Worm (Caenorhabditis elegans) whole organism, late embryonic: ENCODE results near the gene clec-177.

Source experiments
- C08G9.2 ChIP-seq: sonication (generic microtip); optimal IDR thresholded peaks from 2 replicates; lab custom pipeline; 2016; ENCODE audit warnings: mild to moderate bottlenecking, missing genetic modification characterization, moderate library complexity, missing compliant biosample characterization
- C38D4.7 ChIP-seq: fragments of 200-800 bp; sonication (Bioruptor generic); optimal IDR thresholded peaks from 2 replicates; lab custom pipeline; 2018; ENCODE audit warnings: mild to moderate bottlenecking, missing genetic modification characterization, moderate library complexity, missing compliant biosample characterization
- F13H6.1 ChIP-seq: sonication (generic microtip); optimal IDR thresholded peaks from 2 replicates; lab custom pipeline; 2016; ENCODE audit warnings: missing genetic modification characterization, missing compliant biosample characterization
- ama-1 ChIP-seq: fragments of 150-350 bp; optimal IDR thresholded peaks from 2 replicates; lab custom pipeline; 2014
- ceh-18 ChIP-seq: sonication (generic microtip); optimal IDR thresholded peaks from 2 replicates; lab custom pipeline; 2016; ENCODE audit warnings: missing genetic modification characterization, missing compliant biosample characterization
- ceh-19 ChIP-seq: fragments of 200-800 bp; sonication (Bioruptor generic); optimal IDR thresholded peaks from 2 replicates; lab custom pipeline; 2018; ENCODE audit warnings: mild to moderate bottlenecking, missing genetic modification characterization, missing compliant biosample characterization
- ceh-2 ChIP-seq: sonication (generic microtip); optimal IDR thresholded peaks from 2 replicates; lab custom pipeline; 2016; ENCODE audit warnings: missing genotype, missing genetic modification characterization, missing compliant biosample characterization
- ceh-24 ChIP-seq: sonication (generic microtip); optimal IDR thresholded peaks from 2 replicates; lab custom pipeline; 2016; ENCODE audit warnings: mild to moderate bottlenecking, missing genetic modification characterization, missing compliant biosample characterization
- ceh-31 ChIP-seq: sonication (generic microtip); optimal IDR thresholded peaks from 2 replicates; lab custom pipeline; 2016; ENCODE audit warnings: missing genetic modification characterization, missing compliant biosample characterization
- ceh-34 ChIP-seq: sonication (generic microtip); optimal IDR thresholded peaks from 2 replicates; lab custom pipeline; 2016; ENCODE audit warnings: mild to moderate bottlenecking, missing genetic modification characterization, missing compliant biosample characterization
- ceh-45 ChIP-seq: fragments of 200-800 bp; sonication (Bioruptor generic); IDR thresholded peaks from 2 replicates; pipeline ENCODE4 v1.3.6; 2022; ENCODE audit warnings: missing genetic modification reagents, missing genetic modification characterization, missing compliant biosample characterization
- ceh-48 ChIP-seq: sonication (generic microtip); optimal IDR thresholded peaks from 2 replicates; lab custom pipeline; 2016; ENCODE audit warnings: missing genetic modification characterization, inconsistent platforms, missing compliant biosample characterization
- che-1 ChIP-seq: sonication (generic microtip); optimal IDR thresholded peaks from 2 replicates; lab custom pipeline; 2016; ENCODE audit warnings: mild to moderate bottlenecking, missing genetic modification characterization, missing compliant biosample characterization
- dmd-4 ChIP-seq: sonication (generic microtip); optimal IDR thresholded peaks from 2 replicates; lab custom pipeline; 2016; ENCODE audit warnings: borderline replicate concordance, missing genetic modification characterization, missing compliant biosample characterization
- elt-2 ChIP-seq: sonication (generic microtip); optimal IDR thresholded peaks from 2 replicates; lab custom pipeline; 2016; ENCODE audit warnings: missing genetic modification reagents, missing genetic modification characterization, missing compliant biosample characterization
- elt-4 ChIP-seq: sonication (generic microtip); optimal IDR thresholded peaks from 2 replicates; lab custom pipeline; 2016; ENCODE audit warnings: missing genetic modification characterization, missing compliant biosample characterization
- ets-4 ChIP-seq: sonication (generic microtip); optimal IDR thresholded peaks from 2 replicates; lab custom pipeline; 2016; ENCODE audit warnings: missing genetic modification characterization, missing compliant biosample characterization
- eyg-1 ChIP-seq: sonication (generic microtip); optimal IDR thresholded peaks from 2 replicates; lab custom pipeline; 2016; ENCODE audit warnings: missing genotype, missing genetic modification characterization, missing compliant biosample characterization
- fkh-6 ChIP-seq: sonication (generic microtip); optimal IDR thresholded peaks from 2 replicates; lab custom pipeline; 2016; ENCODE audit warnings: missing genetic modification characterization, missing compliant biosample characterization
- hlh-13 ChIP-seq: fragments of 200-800 bp; sonication (Bioruptor generic); optimal IDR thresholded peaks from 2 replicates; lab custom pipeline; 2018; ENCODE audit warnings: mild to moderate bottlenecking, missing genetic modification characterization, missing compliant biosample characterization
- hlh-15 ChIP-seq: sonication (generic microtip); optimal IDR thresholded peaks from 2 replicates; lab custom pipeline; 2016; ENCODE audit warnings: missing genetic modification characterization, missing compliant biosample characterization
- hlh-6 ChIP-seq: sonication (generic microtip); optimal IDR thresholded peaks from 2 replicates; lab custom pipeline; 2016; ENCODE audit warnings: missing genotype, missing genetic modification characterization, missing compliant biosample characterization
- lim-6 ChIP-seq: sonication (generic microtip); optimal IDR thresholded peaks from 2 replicates; lab custom pipeline; 2016; ENCODE audit warnings: missing genetic modification characterization, missing compliant biosample characterization
- madf-2 ChIP-seq: sonication (generic microtip); optimal IDR thresholded peaks from 2 replicates; lab custom pipeline; 2017; ENCODE audit warnings: missing genetic modification characterization, missing compliant biosample characterization
- nfya-1 ChIP-seq: sonication (generic microtip); optimal IDR thresholded peaks from 2 replicates; lab custom pipeline; 2017; ENCODE audit warnings: missing genetic modification characterization, mild to moderate bottlenecking, missing compliant biosample characterization, antibody characterized with exemption, moderate library complexity
- nhr-11 ChIP-seq: fragments of 150-350 bp; optimal IDR thresholded peaks from 2 replicates; lab custom pipeline; 2014; ENCODE audit warnings: missing biosample characterization, missing genetic modification characterization
- npax-4 ChIP-seq: sonication (generic microtip); optimal IDR thresholded peaks from 2 replicates; lab custom pipeline; 2016; ENCODE audit warnings: missing genetic modification characterization, missing compliant biosample characterization
- pat-9 ChIP-seq: fragments of 200-800 bp; sonication (Bioruptor generic); optimal IDR thresholded peaks from 2 replicates; lab custom pipeline; 2018; ENCODE audit warnings: mild to moderate bottlenecking, missing genetic modification characterization, moderate library complexity, missing compliant biosample characterization
- pax-1 ChIP-seq: fragments of 150-350 bp; optimal IDR thresholded peaks from 2 replicates; lab custom pipeline; 2014; ENCODE audit warnings: missing biosample characterization, missing genetic modification characterization
- pha-2 ChIP-seq: sonication (generic microtip); optimal IDR thresholded peaks from 2 replicates; lab custom pipeline; 2017; ENCODE audit warnings: mild to moderate bottlenecking, missing genetic modification characterization, missing compliant biosample characterization
- pros-1 ChIP-seq: fragments of 150-350 bp; optimal IDR thresholded peaks from 2 replicates; lab custom pipeline; 2014; ENCODE audit warnings: missing biosample characterization, missing genetic modification reagents, missing genetic modification characterization
- rnt-1 ChIP-seq: sonication (generic microtip); optimal IDR thresholded peaks from 2 replicates; lab custom pipeline; 2016; ENCODE audit warnings: missing genetic modification characterization, missing compliant biosample characterization
- sox-4 ChIP-seq: sonication (generic microtip); optimal IDR thresholded peaks from 2 replicates; lab custom pipeline; 2017; ENCODE audit warnings: mild to moderate bottlenecking, missing genetic modification characterization, inconsistent platforms, missing compliant biosample characterization
- syd-9 ChIP-seq: sonication (generic microtip); optimal IDR thresholded peaks from 2 replicates; lab custom pipeline; 2016; ENCODE audit warnings: mild to moderate bottlenecking, missing genetic modification characterization, moderate library complexity, missing compliant biosample characterization
- tbx-7 ChIP-seq: sonication (generic microtip); optimal IDR thresholded peaks from 2 replicates; lab custom pipeline; 2016; ENCODE audit warnings: missing genotype, missing genetic modification characterization, missing compliant biosample characterization
- ttx-3 ChIP-seq: sonication (generic microtip); optimal IDR thresholded peaks from 2 replicates; lab custom pipeline; 2016; ENCODE audit warnings: missing genetic modification reagents, missing genetic modification characterization, missing compliant biosample characterization
- zip-5 ChIP-seq: sonication (generic microtip); optimal IDR thresholded peaks from 2 replicates; lab custom pipeline; 2016; ENCODE audit warnings: missing genetic modification characterization, missing compliant biosample characterization

clec-177 gene

ce11 chrIV:4963834-4964233 lies 22.5 kb upstream of the clec-177 start, which contains the start of gene txt-3:
txt-3 (plus strand) TSS chrIV:4963958.
- no peak for TF ChIP-seq nfya-1 (tag; lab: Kevin White, UChicago)

ce11 chrIV:4969419-4969818 lies 16.9 kb upstream of the clec-177 start, which contains the start of gene Y9C9A.13:
Y9C9A.13 (minus strand) TSS chrIV:4969519.
- TF ChIP-seq ceh-45 (GFP tag; lab: Robert Waterston, UW) (no peak), ceh-34 (tag; lab: Kevin White, UChicago) (no peak), ceh-18 (tag; lab: Kevin White, UChicago) (no peak), zip-5 (no peak), ceh-19 (GFP tag; lab: Kevin White, UChicago) (no peak), ttx-3 (tag; lab: Kevin White, UChicago) (no peak), dmd-4 (tag; lab: Kevin White, UChicago) (no peak), F13H6.1 (no peak), fkh-6 (tag; lab: Kevin White, UChicago) (no peak), ceh-24 (tag; lab: Kevin White, UChicago) (no peak), elt-4 (tag; lab: Kevin White, UChicago) (no peak), ceh-31 (tag; lab: Kevin White, UChicago) (no peak), ceh-48 (tag; lab: Kevin White, UChicago) (no peak)

DNA sequence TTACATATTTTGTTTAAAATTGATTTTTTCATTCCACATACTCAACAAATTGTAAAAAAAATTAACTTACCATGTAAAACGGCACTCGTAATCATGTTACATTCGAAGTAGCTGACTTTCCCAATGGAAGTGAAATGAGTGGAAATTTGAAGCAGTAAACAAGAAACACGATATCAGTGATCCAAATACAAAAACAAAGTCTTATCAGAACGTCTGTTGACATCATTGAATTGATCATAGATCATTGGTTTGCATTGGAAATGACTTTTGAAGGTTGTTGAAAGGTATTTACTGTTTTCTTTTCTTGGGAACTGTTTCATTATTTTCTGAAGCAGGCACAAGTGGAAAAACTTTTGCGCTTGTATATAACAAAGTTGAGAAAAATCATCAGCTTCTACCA lies 10.4 kb upstream of the clec-177 start, which contains the start of gene Y9C9A.16:
Gene Y9C9A.16 (minus strand): TSS at position 131 of the 400 bp plus-strand sequence.
- TF ChIP-seq pros-1 (no peak), eyg-1 (no peak), pax-1 (tag; lab: Kevin White, UChicago) (no peak), syd-9 (tag; lab: Kevin White, UChicago) (no peak), ets-4 (no peak), sox-4 (tag; lab: Kevin White, UChicago) (no peak), C08G9.2 (no peak)
- TF ChIP-seq, all 69 proteins: peak for 0

ce11 chrIV:4977176-4977693 lies 9.1 kb upstream of the clec-177 start, which contains the start of gene E03H12.5:
E03H12.5 (plus strand) TSS chrIV:4977226.
- TF ChIP-seq madf-2 (no peak), hlh-13 (GFP tag; lab: Kevin White, UChicago) (no peak), hlh-15 (no peak), pha-2 (tag; lab: Kevin White, UChicago) (no peak), ceh-34 (tag; lab: Kevin White, UChicago) (no peak), elt-2 (tag; lab: Kevin White, UChicago) (no peak), pat-9 (no peak), ceh-2 (tag; lab: Kevin White, UChicago) (no peak), lim-6 (tag; lab: Kevin White, UChicago) (no peak), nhr-11 (tag; lab: Kevin White, UChicago) (no peak), C08G9.2 (no peak), rnt-1 (tag; lab: Kevin White, UChicago) (no peak), ceh-24 (tag; lab: Kevin White, UChicago) (no peak), hlh-6 (no peak), ets-4 (no peak), tbx-7 (tag; lab: Kevin White, UChicago) (no peak), elt-4 (tag; lab: Kevin White, UChicago) (no peak)

DNA sequence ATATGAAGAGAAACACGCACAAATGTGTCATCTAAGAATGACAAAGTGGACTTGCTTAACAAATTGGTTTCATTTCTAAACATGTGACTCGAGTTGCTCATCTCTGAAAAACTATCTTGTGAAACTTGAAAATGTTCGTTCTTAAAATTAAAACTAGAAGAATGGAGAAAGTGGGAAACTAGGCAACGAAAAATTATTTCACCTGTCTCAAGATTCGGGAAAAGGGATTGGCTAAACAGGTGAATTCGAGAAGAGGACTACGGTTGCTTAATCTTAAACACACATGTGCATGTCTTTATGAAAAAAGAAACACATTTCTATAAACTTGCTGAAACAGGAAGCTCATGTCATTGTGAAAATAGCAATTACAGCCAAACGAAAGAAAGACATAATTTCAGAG lies 5.3 kb upstream of the clec-177 start, which contains the start of gene srz-24:
Gene srz-24 (minus strand): TSS at position 101 of the 400 bp plus-strand sequence.
- no peak for TF ChIP-seq C08G9.2

ce11 chrIV:4982477-4982876 lies 3.9 kb upstream of the clec-177 start, which contains the start of gene E03H12.4:
E03H12.4 (plus strand) TSS chrIV:4982596.
- TF ChIP-seq che-1 (tag; lab: Kevin White, UChicago) (no peak), hlh-6 (no peak), ama-1 (no peak), C38D4.7 (no peak), pat-9 (no peak), npax-4 (no peak), ceh-2 (tag; lab: Kevin White, UChicago) (no peak)
